Worm (Caenorhabditis elegans) whole organism, L1 larva: ENCODE results near the gene lrx-1.

Source experiments
- egl-27 ChIP-seq, 2 experiments: fragments of 150-350 bp in 1 of 2; sonication (generic microtip); optimal IDR thresholded peaks; 3 replicates each; lab custom pipeline; 2017 to 2018; ENCODE audit warnings: missing biosample characterization in 2 of 2, missing genetic modification characterization in 2 of 2, missing genetic modification reagents in 2 of 2
- mep-1 ChIP-seq: fragments of 150-350 bp; optimal IDR thresholded peaks from 2 replicates; lab custom pipeline; 2014; ENCODE audit warnings: missing biosample characterization, missing genetic modification characterization
- nhr-11 ChIP-seq: fragments of 150-350 bp; optimal IDR thresholded peaks from 2 replicates; lab custom pipeline; 2014; ENCODE audit warnings: missing biosample characterization, missing genetic modification characterization
- nhr-71 ChIP-seq: sonication (generic microtip); optimal IDR thresholded peaks from 2 replicates; lab custom pipeline; 2016; ENCODE audit warnings: mild to moderate bottlenecking, missing genetic modification characterization, moderate library complexity, missing compliant biosample characterization
- pqm-1 ChIP-seq: sonication (generic microtip); optimal IDR thresholded peaks from 3 replicates; lab custom pipeline; 2017; ENCODE audit warnings: missing biosample characterization, missing genetic modification characterization
- ztf-11 ChIP-seq, 2 experiments: sonication (generic microtip); optimal IDR thresholded peaks; 2 replicates each; lab custom pipeline; 2016 to 2017; ENCODE audit warnings: missing genetic modification characterization in 2 of 2, missing biosample characterization in 1 of 2, missing compliant biosample characterization in 1 of 2
- ztf-4 ChIP-seq: fragments of 150-350 bp; optimal IDR thresholded peaks from 2 replicates; lab custom pipeline; 2014; ENCODE audit warnings: missing biosample characterization, missing genetic modification characterization

DNA sequence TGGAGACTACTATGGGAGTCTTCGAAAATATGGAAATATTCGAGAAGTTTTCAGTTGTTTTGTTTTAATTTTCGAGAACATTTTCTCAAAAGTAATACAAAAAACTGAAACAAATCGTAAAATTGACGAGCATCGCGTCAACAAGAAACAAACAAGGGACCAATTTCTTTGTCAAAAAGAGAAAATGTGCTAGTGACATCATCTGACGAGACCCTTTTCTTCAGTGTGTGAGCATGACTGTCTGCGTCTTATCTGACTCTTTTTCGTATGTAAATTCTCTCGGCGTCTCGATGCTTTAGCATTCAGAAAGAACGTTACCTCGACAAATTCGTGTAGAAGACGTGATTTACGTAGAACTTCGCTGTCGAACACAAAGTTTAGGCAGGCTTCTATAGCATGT is 35.3 kb downstream of the lrx-1 start:
- TF ChIP-seq mep-1 (tag; lab: Kevin White, UChicago) (no peak), ztf-11 (tag; optimal IDR thresholded peaks at IDR 0.05; lab: Kevin White, UChicago) (no peak), pqm-1 (no peak), egl-27 (tag; optimal IDR thresholded peaks at IDR 0.05; lab: Kevin White, UChicago) (no peak), nhr-71 (no peak), nhr-11 (tag; lab: Kevin White, UChicago) (no peak), ztf-4 (no peak)
